Worm (Caenorhabditis elegans) whole organism, late embryonic: Measurements from ENCODE around the gene dhps-1.

Experiments used
- ceh-2 ChIP-seq: sonication (generic microtip); optimal IDR thresholded peaks from 2 replicates; lab custom pipeline; 2016; ENCODE audit warnings: missing genotype, missing genetic modification characterization, missing compliant biosample characterization
- ceh-6 ChIP-seq: fragments of 200-800 bp; sonication (Bioruptor generic); optimal IDR thresholded peaks from 2 replicates; lab custom pipeline; 2018; ENCODE audit warnings: mild to moderate bottlenecking, missing genetic modification characterization, missing compliant biosample characterization
- dmd-4 ChIP-seq: sonication (generic microtip); optimal IDR thresholded peaks from 2 replicates; lab custom pipeline; 2016; ENCODE audit warnings: borderline replicate concordance, missing genetic modification characterization, missing compliant biosample characterization
- fkh-10 ChIP-seq: fragments of 150-350 bp; optimal IDR thresholded peaks from 2 replicates; lab custom pipeline; 2014; ENCODE audit warnings: missing biosample characterization, missing genetic modification reagents, missing genetic modification characterization
- pha-4 ChIP-seq: fragments of 150-350 bp; optimal IDR thresholded peaks from 2 replicates; lab custom pipeline; 2018; ENCODE audit warnings: missing biosample characterization, missing genetic modification reagents, missing genetic modification characterization
- rnt-1 ChIP-seq: sonication (generic microtip); optimal IDR thresholded peaks from 2 replicates; lab custom pipeline; 2016; ENCODE audit warnings: missing genetic modification characterization, missing compliant biosample characterization
- tbx-2 ChIP-seq: sonication (generic microtip); optimal IDR thresholded peaks from 2 replicates; lab custom pipeline; 2016; ENCODE audit warnings: missing genetic modification characterization, missing compliant biosample characterization
- tbx-7 ChIP-seq: sonication (generic microtip); optimal IDR thresholded peaks from 2 replicates; lab custom pipeline; 2016; ENCODE audit warnings: missing genotype, missing genetic modification characterization, missing compliant biosample characterization
- ztf-16 ChIP-seq: sonication (generic microtip); optimal IDR thresholded peaks from 2 replicates; lab custom pipeline; 2017; ENCODE audit warnings: missing genetic modification characterization, missing compliant biosample characterization

ce11 chrII:12041116-12041515 lies 48.3 kb downstream of the dhps-1 start:
- TF ChIP-seq pha-4 (tag; lab: Kevin White, UChicago) = no peak
- TF ChIP-seq ceh-6 = no peak
- TF ChIP-seq rnt-1 (tag; lab: Kevin White, UChicago) = no peak
- no peak for TF ChIP-seq ceh-2 (tag; lab: Kevin White, UChicago)
- TF ChIP-seq tbx-2 (tag; lab: Kevin White, UChicago) = no peak
- TF ChIP-seq dmd-4 (tag; lab: Kevin White, UChicago) = no peak
- no peak for TF ChIP-seq tbx-7 (tag; lab: Kevin White, UChicago)
- no peak for TF ChIP-seq fkh-10
- no peak for TF ChIP-seq ztf-16 (tag; lab: Kevin White, UChicago)
